Worm (Caenorhabditis elegans) whole organism, L1 larva: ENCODE measurements around the gene T13A10.1.
"Not testable (repeated sequence)": the region's sequence is repeated elsewhere in the genome, so short reads cannot be mapped to it uniquely, and the experiment has no call there.

Experiments used
- C04F5.9 ChIP-seq: sonication (generic microtip); optimal IDR thresholded peaks from 2 replicates; lab custom pipeline; 2016; ENCODE audit warnings: missing genetic modification characterization, missing compliant biosample characterization
- C34B4.2 ChIP-seq: sonication (generic microtip); optimal IDR thresholded peaks from 2 replicates; lab custom pipeline; 2017; ENCODE audit warnings: mild to moderate bottlenecking, missing genetic modification characterization, missing compliant biosample characterization
- F16B12.6 ChIP-seq: fragments of 150-350 bp; optimal IDR thresholded peaks from 2 replicates; lab custom pipeline; 2014; ENCODE audit warnings: missing biosample characterization, missing genetic modification characterization
- aha-1 ChIP-seq: fragments of 150-350 bp; optimal IDR thresholded peaks from 2 replicates; lab custom pipeline; 2014; ENCODE audit warnings: missing biosample characterization, missing genetic modification characterization
- alr-1 ChIP-seq: fragments of 200-800 bp; sonication (Bioruptor generic); optimal IDR thresholded peaks from 2 replicates; lab custom pipeline; 2018; ENCODE audit warnings: borderline replicate concordance, mild to moderate bottlenecking, missing genetic modification characterization, missing compliant biosample characterization
- aly-2 ChIP-seq: fragments of 150-350 bp; optimal IDR thresholded peaks from 2 replicates; lab custom pipeline; 2014; ENCODE audit warnings: missing biosample characterization, missing genetic modification characterization
- ceh-8 ChIP-seq: fragments of 200-800 bp; sonication (Bioruptor generic); optimal IDR thresholded peaks from 2 replicates; lab custom pipeline; 2018; ENCODE audit warnings: mild to moderate bottlenecking, missing genetic modification characterization, moderate library complexity, missing compliant biosample characterization
- dpl-1 ChIP-seq, 3 experiments: fragments of 150-350 bp in 2 of 3; sonication (generic microtip) in 1 of 3; optimal IDR thresholded peaks; 2 replicates each; lab custom pipeline; 2014 to 2017; ENCODE audit warnings: missing biosample characterization in 3 of 3, missing genetic modification characterization in 3 of 3, missing genetic modification reagents in 3 of 3
- dsc-1 ChIP-seq: sonication (generic microtip); optimal IDR thresholded peaks from 2 replicates; lab custom pipeline; 2016; ENCODE audit warnings: mild to moderate bottlenecking, missing genetic modification characterization, missing compliant biosample characterization
- efl-1 ChIP-seq, 4 experiments: fragments of 150-350 bp; optimal IDR thresholded peaks in 3 of 4; peaks in 1 of 4; 1 replicate in 1 of 4; 2 replicates in 3 of 4; lab custom pipeline; 2014; ENCODE audit warnings: missing biosample characterization in 2 of 4, missing genetic modification characterization in 2 of 4, missing genetic modification reagents in 2 of 4
- efl-3 ChIP-seq: fragments of 200-800 bp; sonication (Bioruptor generic); optimal IDR thresholded peaks from 2 replicates; lab custom pipeline; 2018; ENCODE audit warnings: mild to moderate bottlenecking, missing genetic modification characterization, missing compliant biosample characterization
- egl-13 ChIP-seq: sonication (generic microtip); optimal IDR thresholded peaks from 2 replicates; lab custom pipeline; 2016; ENCODE audit warnings: missing genotype, missing genetic modification reagents, missing genetic modification characterization, missing compliant biosample characterization
- egl-27 ChIP-seq, 2 experiments: fragments of 150-350 bp in 1 of 2; sonication (generic microtip); optimal IDR thresholded peaks; 3 replicates each; lab custom pipeline; 2017 to 2018; ENCODE audit warnings: missing biosample characterization in 2 of 2, missing genetic modification characterization in 2 of 2, missing genetic modification reagents in 2 of 2
- elt-2 ChIP-seq: sonication (generic microtip); optimal IDR thresholded peaks from 2 replicates; lab custom pipeline; 2016; ENCODE audit warnings: missing genetic modification characterization, mild to moderate bottlenecking, inconsistent platforms, missing compliant biosample characterization, missing genetic modification reagents
- elt-3 ChIP-seq, 6 experiments: fragments of 150-350 bp in 1 of 6; sonication (generic microtip); optimal IDR thresholded peaks; 2 replicates each; lab custom pipeline; 2017 to 2018; ENCODE audit warnings: missing biosample characterization in 6 of 6, missing genetic modification characterization in 6 of 6, inconsistent platforms in 1 of 6
- fkh-4 ChIP-seq: sonication (generic microtip); optimal IDR thresholded peaks from 2 replicates; lab custom pipeline; 2016; ENCODE audit warnings: missing compliant biosample characterization, missing genetic modification characterization, borderline replicate concordance
- grh-1 ChIP-seq: fragments of 200-800 bp; sonication (Bioruptor generic); IDR thresholded peaks from 2 replicates; pipeline ENCODE4 v1.3.6; 2022; ENCODE audit warnings: missing genetic modification reagents, missing genetic modification characterization, missing compliant biosample characterization
- hpl-2 ChIP-seq: fragments of 150-350 bp; optimal IDR thresholded peaks from 2 replicates; lab custom pipeline; 2014; ENCODE audit warnings: missing biosample characterization, missing genetic modification reagents, missing genetic modification characterization
- isw-1 ChIP-seq: fragments of 200-800 bp; sonication (Bioruptor generic); IDR thresholded peaks from 2 replicates; pipeline ENCODE4 v1.3.6; 2022; ENCODE audit warnings: missing genetic modification characterization, missing compliant biosample characterization
- lin-13 ChIP-seq: fragments of 150-350 bp; optimal IDR thresholded peaks from 2 replicates; lab custom pipeline; 2014; ENCODE audit warnings: missing biosample characterization, missing genetic modification reagents, missing genetic modification characterization
- lin-35 ChIP-seq, 2 experiments: fragments of 150-350 bp; optimal IDR thresholded peaks; 2 replicates each; lab custom pipeline; 2014; ENCODE audit warnings: missing biosample characterization in 2 of 2, missing genetic modification characterization in 2 of 2, missing genetic modification reagents in 2 of 2
- lin-39 ChIP-seq: fragments of 150-350 bp; optimal IDR thresholded peaks from 2 replicates; lab custom pipeline; 2014; ENCODE audit warnings: missing biosample characterization, missing genetic modification reagents, missing genetic modification characterization
- mef-2 ChIP-seq: fragments of 150-350 bp; optimal IDR thresholded peaks from 2 replicates; lab custom pipeline; 2014; ENCODE audit warnings: missing biosample characterization, missing genetic modification characterization
- mep-1 ChIP-seq: fragments of 150-350 bp; optimal IDR thresholded peaks from 2 replicates; lab custom pipeline; 2014; ENCODE audit warnings: missing biosample characterization, missing genetic modification characterization
- nhr-11 ChIP-seq: fragments of 150-350 bp; optimal IDR thresholded peaks from 2 replicates; lab custom pipeline; 2014; ENCODE audit warnings: missing biosample characterization, missing genetic modification characterization
- nhr-12 ChIP-seq: sonication (generic microtip); optimal IDR thresholded peaks from 2 replicates; lab custom pipeline; 2017; ENCODE audit warnings: missing biosample characterization, missing genetic modification characterization
- nhr-28 ChIP-seq: fragments of 150-350 bp; optimal IDR thresholded peaks from 2 replicates; lab custom pipeline; 2014; ENCODE audit warnings: missing biosample characterization, missing genetic modification characterization
- nhr-71 ChIP-seq: sonication (generic microtip); optimal IDR thresholded peaks from 2 replicates; lab custom pipeline; 2016; ENCODE audit warnings: mild to moderate bottlenecking, missing genetic modification characterization, moderate library complexity, missing compliant biosample characterization
- nhr-76 ChIP-seq: sonication (generic microtip); optimal IDR thresholded peaks from 2 replicates; lab custom pipeline; 2017; ENCODE audit warnings: missing biosample characterization, missing genetic modification characterization
- nhr-77 ChIP-seq: fragments of 150-350 bp; optimal IDR thresholded peaks from 2 replicates; lab custom pipeline; 2014; ENCODE audit warnings: missing biosample characterization, missing genetic modification characterization
- nhr-85 ChIP-seq: sonication (generic microtip); peaks from one replicate; lab custom pipeline; 2016; ENCODE audit warnings: missing genetic modification characterization, inconsistent platforms, missing compliant biosample characterization
- pqm-1 ChIP-seq: sonication (generic microtip); optimal IDR thresholded peaks from 3 replicates; lab custom pipeline; 2017; ENCODE audit warnings: missing biosample characterization, missing genetic modification characterization
- skn-1 ChIP-seq: fragments of 150-350 bp; optimal IDR thresholded peaks from 2 replicates; lab custom pipeline; 2014; ENCODE audit warnings: missing biosample characterization, missing genetic modification characterization
- snpc-4 ChIP-seq: fragments of 150-350 bp; optimal IDR thresholded peaks from 2 replicates; lab custom pipeline; 2014; ENCODE audit warnings: missing biosample characterization, missing genetic modification characterization
- sox-4 ChIP-seq: sonication (generic microtip); optimal IDR thresholded peaks from 2 replicates; lab custom pipeline; 2016; ENCODE audit warnings: missing genetic modification characterization, missing compliant biosample characterization
- swsn-7 ChIP-seq: sonication (generic microtip); optimal IDR thresholded peaks from 2 replicates; lab custom pipeline; 2016; ENCODE audit warnings: missing genetic modification characterization, missing compliant biosample characterization
- unc-62 ChIP-seq: fragments of 150-350 bp; optimal IDR thresholded peaks from 2 replicates; lab custom pipeline; 2014; ENCODE audit warnings: missing biosample characterization, missing genetic modification reagents, missing genetic modification characterization
- vab-15 ChIP-seq: sonication (generic microtip); optimal IDR thresholded peaks from 2 replicates; lab custom pipeline; 2017; ENCODE audit warnings: missing genotype, mild to moderate bottlenecking, missing genetic modification characterization, missing compliant biosample characterization
- xbp-1 ChIP-seq: sonication (generic microtip); optimal IDR thresholded peaks from 2 replicates; lab custom pipeline; 2016; ENCODE audit warnings: missing genetic modification characterization, missing compliant biosample characterization
- ztf-11 ChIP-seq, 2 experiments: sonication (generic microtip); optimal IDR thresholded peaks; 2 replicates each; lab custom pipeline; 2016 to 2017; ENCODE audit warnings: missing genetic modification characterization in 2 of 2, missing biosample characterization in 1 of 2, missing compliant biosample characterization in 1 of 2
- ztf-4 ChIP-seq: fragments of 150-350 bp; optimal IDR thresholded peaks from 2 replicates; lab custom pipeline; 2014; ENCODE audit warnings: missing biosample characterization, missing genetic modification characterization

T13A10.1 gene

DNA sequence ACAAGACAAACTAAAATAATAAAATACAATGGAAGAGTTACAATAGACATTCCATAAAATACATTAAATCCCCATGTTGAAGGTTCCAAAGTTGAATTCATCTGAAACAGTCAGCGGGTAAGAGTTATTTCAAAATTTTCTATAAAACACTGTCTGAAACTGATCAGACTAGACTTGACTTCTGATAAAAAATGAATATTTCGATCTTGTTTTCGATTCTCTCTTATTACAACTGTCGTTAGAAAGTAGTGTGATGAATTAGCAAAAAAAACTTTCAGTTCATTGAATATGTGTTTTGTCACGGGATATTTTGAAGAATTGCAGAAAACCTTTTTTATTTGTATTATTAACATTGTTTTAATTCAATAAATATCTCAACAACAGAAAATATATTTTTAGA is 25.9 kb downstream of the T13A10.1 start, which contains the start of gene srv-26:
srv-26 (minus strand) TSS at position 101 of the 400 bp plus-strand sequence.
- TF ChIP-seq nhr-85 (tag; lab: Kevin White, UChicago) (no peak), efl-1 (optimal IDR thresholded peaks at IDR 0.05; lab: Kevin White, UChicago) (no peak), efl-1 (GFP tag; optimal IDR thresholded peaks at IDR 0.05 in 1 of 2; lab: Kevin White, UChicago) (peak in 1 of 2 experiments; percentile 48)

DNA sequence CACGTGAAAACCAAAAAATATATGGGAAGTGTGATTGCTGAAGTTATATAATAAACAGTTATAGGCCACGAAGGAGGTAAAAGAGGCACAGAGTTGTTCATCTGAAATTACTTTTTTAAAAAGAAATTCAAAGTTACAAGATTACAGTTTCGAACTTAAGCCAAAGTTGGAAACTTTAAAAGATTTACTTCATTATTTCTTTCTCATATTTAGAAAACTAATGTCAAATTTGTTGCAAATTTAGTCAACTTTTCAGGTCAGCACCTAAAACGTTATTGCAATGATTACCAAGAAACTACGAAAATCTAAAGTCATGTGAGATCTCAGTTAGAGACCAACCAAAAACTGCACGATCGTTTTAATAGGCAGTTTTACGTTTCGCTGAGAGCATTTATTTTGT is 27.8 kb downstream of the T13A10.1 start, which contains the start of gene srv-25:
srv-25 (minus strand) TSS at position 101 of the 400 bp plus-strand sequence.
- TF ChIP-seq efl-3 (GFP tag; lab: Kevin White, UChicago) (no peak), sox-4 (tag; lab: Kevin White, UChicago) (no peak), mef-2 (tag; lab: Kevin White, UChicago) (no peak), unc-62 (GFP tag; lab: Kevin White, UChicago) (no peak), F16B12.6 (tag; lab: Kevin White, UChicago) (no peak)
- TF ChIP-seq, all 84 proteins: peak for 0

DNA sequence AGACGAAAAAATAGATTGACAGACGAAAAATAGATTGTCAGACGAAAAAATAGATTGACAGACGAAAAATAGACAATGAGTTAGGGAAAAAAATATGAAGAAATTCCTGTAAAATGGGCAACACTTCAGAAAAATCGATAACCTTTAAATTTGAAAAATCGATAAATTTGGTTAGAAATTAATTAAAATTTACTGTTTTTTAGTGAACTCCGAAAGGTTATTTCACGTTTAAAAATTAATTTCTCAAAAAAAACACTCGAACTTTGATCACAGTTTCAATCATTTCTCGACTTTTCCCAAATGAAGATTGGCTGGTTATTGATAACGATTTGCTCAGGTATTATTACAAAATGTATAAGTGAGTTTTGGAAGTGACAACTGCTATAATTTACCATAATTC is 31.6 kb downstream of the T13A10.1 start, which contains the start of gene csp-2:
csp-2 (plus strand) TSS at position 301 of the 400 bp plus-strand sequence.
- TF ChIP-seq nhr-85 (tag; lab: Kevin White, UChicago) = no peak
- TF ChIP-seq pqm-1 (tag; lab: Kevin White, UChicago) = no peak
- TF ChIP-seq lin-39 (tag; lab: Kevin White, UChicago) = no peak
- no peak for TF ChIP-seq swsn-7 (tag; lab: Kevin White, UChicago)
- TF ChIP-seq nhr-77 (tag; lab: Kevin White, UChicago) = no peak
- TF ChIP-seq dsc-1 (tag; lab: Kevin White, UChicago) = no peak
- no peak for TF ChIP-seq sox-4 (tag; lab: Kevin White, UChicago)
- no peak for TF ChIP-seq isw-1 (GFP tag; lab: Robert Waterston, UW)
- TF ChIP-seq elt-2 (tag; lab: Kevin White, UChicago) = no peak
- no peak for TF ChIP-seq lin-35 (GFP tag; optimal IDR thresholded peaks at IDR 0.05; lab: Kevin White, UChicago)
- no peak for TF ChIP-seq nhr-28 (tag; lab: Kevin White, UChicago)
- no peak for TF ChIP-seq alr-1 (tag; lab: Kevin White, UChicago)
- no peak for TF ChIP-seq nhr-11 (tag; lab: Kevin White, UChicago)
- no peak for TF ChIP-seq skn-1

DNA sequence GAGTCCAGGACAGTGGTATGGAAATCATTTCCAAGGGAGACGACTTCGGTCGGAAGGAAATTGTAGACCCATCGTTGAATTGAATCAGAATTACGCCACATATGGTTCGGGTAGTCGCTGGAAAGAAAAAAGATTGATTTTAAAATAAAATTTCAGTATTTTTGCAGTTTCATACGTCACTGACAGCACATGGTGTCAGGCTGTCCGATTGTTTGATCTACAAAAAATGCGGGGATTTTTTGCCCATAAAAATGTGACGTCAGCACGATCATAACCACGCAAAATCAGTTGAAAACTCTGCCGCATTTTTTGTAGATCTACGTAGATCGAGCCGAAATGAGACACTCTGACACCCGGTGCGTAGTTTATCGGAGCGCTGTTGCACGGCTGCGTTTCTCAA is 41.5 kb downstream of the T13A10.1 start, which contains the start of gene Y73B6BL.12:
Y73B6BL.12 (minus strand) TSS at position 101 of the 400 bp plus-strand sequence.
- TF ChIP-seq C04F5.9 (tag; lab: Kevin White, UChicago); skn-1; lin-35 (GFP tag; optimal IDR thresholded peaks at IDR 0.05; lab: Kevin White, UChicago): not testable (repeated sequence)

DNA sequence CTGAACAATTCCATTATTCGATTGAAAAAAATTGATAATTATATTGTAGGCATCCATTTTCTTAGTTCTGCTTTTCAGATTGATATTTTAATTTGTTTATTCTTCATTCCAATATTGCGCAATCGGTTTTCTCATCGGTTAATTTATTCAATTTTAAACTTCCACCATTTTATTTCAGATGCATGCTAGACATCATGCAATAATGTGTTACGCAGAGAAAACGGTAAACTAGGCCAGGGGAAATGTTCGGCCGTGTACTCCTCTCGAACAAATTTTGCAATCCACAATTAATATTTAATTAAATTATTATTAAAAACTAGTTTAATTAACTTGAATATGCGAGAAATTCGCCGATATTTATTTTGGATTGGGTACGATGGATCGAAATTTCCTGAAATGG is 45.8 kb downstream of the T13A10.1 start, which contains the start of gene Y73B6BL.29:
Y73B6BL.29 (plus strand) TSS at position 263 of the 400 bp plus-strand sequence.
- no peak for TF ChIP-seq unc-62 (GFP tag; lab: Kevin White, UChicago)
- TF ChIP-seq alr-1 (tag; lab: Kevin White, UChicago) = no peak
- peak; percentile 99 for TF ChIP-seq lin-35 (GFP tag; optimal IDR thresholded peaks at IDR 0.05; lab: Kevin White, UChicago)
- peak; percentile 76 for TF ChIP-seq vab-15
- peak; percentile 97 for TF ChIP-seq ceh-8 (GFP tag; lab: Kevin White, UChicago)
- peak; percentile 88 for TF ChIP-seq elt-2 (tag; lab: Kevin White, UChicago)
- peak; percentile 89 for TF ChIP-seq lin-13 (GFP tag; lab: Kevin White, UChicago)
- TF ChIP-seq aly-2 (tag; lab: Kevin White, UChicago) = peak; percentile 79
- no peak for TF ChIP-seq nhr-77 (tag; lab: Kevin White, UChicago)
- peak; percentile 95 for TF ChIP-seq mep-1 (tag; lab: Kevin White, UChicago)
- TF ChIP-seq aha-1 (tag; lab: Kevin White, UChicago) = peak; percentile 78
- TF ChIP-seq nhr-28 (tag; lab: Kevin White, UChicago) = no peak
- peak; percentile 98 for TF ChIP-seq nhr-71 (tag; lab: Kevin White, UChicago)
- peak; percentile 94 for TF ChIP-seq xbp-1 (tag; lab: Kevin White, UChicago)
- TF ChIP-seq nhr-12 (tag; lab: Kevin White, UChicago) = no peak
- peak; percentile 95 for TF ChIP-seq swsn-7 (tag; lab: Kevin White, UChicago)
- peak in 1 of 2 experiments; percentile 98 for TF ChIP-seq ztf-11 (tag; optimal IDR thresholded peaks at IDR 0.05; lab: Kevin White, UChicago)
- no peak for TF ChIP-seq hpl-2 (GFP tag; lab: Kevin White, UChicago)
- TF ChIP-seq grh-1 (GFP tag; lab: Robert Waterston, UW) = peak; percentile 81
- peak in 2 of 6 experiments; percentile 71 to 74 for TF ChIP-seq elt-3 (tag; optimal IDR thresholded peaks at IDR 0.05; lab: Kevin White, UChicago)
- TF ChIP-seq fkh-4 = peak; percentile 99
- TF ChIP-seq efl-3 (GFP tag; lab: Kevin White, UChicago) = peak; percentile 87
- TF ChIP-seq ztf-4 = peak; percentile 85
- peak; percentile 98 for TF ChIP-seq egl-13 (tag; lab: Kevin White, UChicago)
- no peak for TF ChIP-seq egl-27 (tag; optimal IDR thresholded peaks at IDR 0.05; lab: Kevin White, UChicago)
- peak; percentile 96 to 98 (median 97) for TF ChIP-seq dpl-1 (GFP tag; optimal IDR thresholded peaks at IDR 0.05; lab: Kevin White, UChicago)
- TF ChIP-seq C34B4.2 = peak; percentile 72
- TF ChIP-seq snpc-4 (tag; lab: Kevin White, UChicago) = peak; percentile 87
- TF ChIP-seq nhr-76 (tag; lab: Kevin White, UChicago) = no peak
